Worm (Caenorhabditis elegans): ENCODE data around the gene sws-1.
"Not testable (repeated sequence)": the region's sequence is repeated elsewhere in the genome, so short reads cannot be mapped to it uniquely, and the experiment has no call there.

DNA sequence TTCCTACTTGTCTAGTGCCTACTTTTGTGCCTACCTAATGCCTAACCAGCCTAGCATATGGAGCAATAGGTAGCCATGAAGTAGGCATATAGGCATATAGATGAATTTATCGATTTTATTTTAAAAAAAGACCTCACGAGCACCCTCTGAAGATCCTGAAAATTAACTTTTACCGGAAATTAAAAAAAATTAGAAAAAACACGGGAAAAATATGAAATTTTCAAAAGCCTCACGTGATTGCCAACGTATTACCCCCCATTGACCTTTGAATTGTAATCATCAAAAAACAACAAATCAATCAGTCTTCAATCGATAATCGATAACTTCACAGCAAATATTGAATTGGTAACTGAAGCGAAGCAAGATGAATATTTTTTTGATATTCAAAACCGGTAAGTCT lies 33.0 kb upstream of the sws-1 start, which contains the start of gene Y39B6A.30:
- not testable (repeated sequence) for TF ChIP-seq lin-13 (tag; optimal IDR thresholded peaks at IDR 0.05); nhr-28 (tag; optimal IDR thresholded peaks at IDR 0.05); unc-39 (tag; optimal IDR thresholded peaks at IDR 0.05); mep-1 (tag; optimal IDR thresholded peaks at IDR 0.05); ces-1 (GFP tag; optimal IDR thresholded peaks at IDR 0.05); elt-3 (tag; optimal IDR thresholded peaks at IDR 0.05); unc-62 (GFP tag; optimal IDR thresholded peaks at IDR 0.05); nhr-12 (tag; optimal IDR thresholded peaks at IDR 0.05); ztf-11 (tag; optimal IDR thresholded peaks at IDR 0.05); nhr-76 (tag; optimal IDR thresholded peaks at IDR 0.05); lsy-2 (tag; optimal IDR thresholded peaks at IDR 0.05); mab-5 (tag; optimal IDR thresholded peaks at IDR 0.05); ceh-39 (tag; optimal IDR thresholded peaks at IDR 0.05); lin-32 (GFP tag; optimal IDR thresholded peaks at IDR 0.05)
